Worm (Caenorhabditis elegans) whole organism, L1 larva: ENCODE data around the gene R05D3.8.

ENCODE experiments used
- C04F5.9 ChIP-seq: sonication (generic microtip); optimal IDR thresholded peaks from 2 replicates; lab custom pipeline; 2016; ENCODE audit warnings: missing genetic modification characterization, missing compliant biosample characterization
- C16A3.4 ChIP-seq: fragments of 150-350 bp; optimal IDR thresholded peaks from 2 replicates; lab custom pipeline; 2014; ENCODE audit warnings: missing biosample characterization, missing genetic modification characterization
- C34B4.2 ChIP-seq: sonication (generic microtip); optimal IDR thresholded peaks from 2 replicates; lab custom pipeline; 2017; ENCODE audit warnings: mild to moderate bottlenecking, missing genetic modification characterization, missing compliant biosample characterization
- F16B12.6 ChIP-seq: fragments of 150-350 bp; optimal IDR thresholded peaks from 2 replicates; lab custom pipeline; 2014; ENCODE audit warnings: missing biosample characterization, missing genetic modification characterization
- alr-1 ChIP-seq: fragments of 200-800 bp; sonication (Bioruptor generic); optimal IDR thresholded peaks from 2 replicates; lab custom pipeline; 2018; ENCODE audit warnings: borderline replicate concordance, mild to moderate bottlenecking, missing genetic modification characterization, missing compliant biosample characterization
- aly-2 ChIP-seq: fragments of 150-350 bp; optimal IDR thresholded peaks from 2 replicates; lab custom pipeline; 2014; ENCODE audit warnings: missing biosample characterization, missing genetic modification characterization
- blmp-1 ChIP-seq: fragments of 150-350 bp; optimal IDR thresholded peaks from 2 replicates; lab custom pipeline; 2014; ENCODE audit warnings: missing biosample characterization, missing genetic modification characterization
- ceh-8 ChIP-seq: fragments of 200-800 bp; sonication (Bioruptor generic); optimal IDR thresholded peaks from 2 replicates; lab custom pipeline; 2018; ENCODE audit warnings: mild to moderate bottlenecking, missing genetic modification characterization, moderate library complexity, missing compliant biosample characterization
- ceh-82 ChIP-seq, 3 experiments: fragments of 150-350 bp in 1 of 3; sonication (generic microtip) in 2 of 3; optimal IDR thresholded peaks; 2 replicates each; lab custom pipeline; 2014 to 2017; ENCODE audit warnings: missing biosample characterization in 3 of 3, missing genetic modification characterization in 3 of 3
- ceh-90 ChIP-seq: sonication (generic microtip); optimal IDR thresholded peaks from 2 replicates; lab custom pipeline; 2016; ENCODE audit warnings: missing genetic modification characterization, missing compliant biosample characterization
- ces-1 ChIP-seq: fragments of 150-350 bp; optimal IDR thresholded peaks from 2 replicates; lab custom pipeline; 2014; ENCODE audit warnings: missing biosample characterization, missing genetic modification reagents, missing genetic modification characterization
- dpl-1 ChIP-seq, 3 experiments: fragments of 150-350 bp in 2 of 3; sonication (generic microtip) in 1 of 3; optimal IDR thresholded peaks; 2 replicates each; lab custom pipeline; 2014 to 2017; ENCODE audit warnings: missing biosample characterization in 3 of 3, missing genetic modification characterization in 3 of 3, missing genetic modification reagents in 3 of 3
- dsc-1 ChIP-seq: sonication (generic microtip); optimal IDR thresholded peaks from 2 replicates; lab custom pipeline; 2016; ENCODE audit warnings: mild to moderate bottlenecking, missing genetic modification characterization, missing compliant biosample characterization
- efl-1 ChIP-seq, 4 experiments: fragments of 150-350 bp; optimal IDR thresholded peaks in 3 of 4; peaks in 1 of 4; 1 replicate in 1 of 4; 2 replicates in 3 of 4; lab custom pipeline; 2014; ENCODE audit warnings: missing biosample characterization in 2 of 4, missing genetic modification characterization in 2 of 4, missing genetic modification reagents in 2 of 4
- efl-3 ChIP-seq: fragments of 200-800 bp; sonication (Bioruptor generic); optimal IDR thresholded peaks from 2 replicates; lab custom pipeline; 2018; ENCODE audit warnings: mild to moderate bottlenecking, missing genetic modification characterization, missing compliant biosample characterization
- egl-13 ChIP-seq: sonication (generic microtip); optimal IDR thresholded peaks from 2 replicates; lab custom pipeline; 2016; ENCODE audit warnings: missing genotype, missing genetic modification reagents, missing genetic modification characterization, missing compliant biosample characterization
- elt-2 ChIP-seq: sonication (generic microtip); optimal IDR thresholded peaks from 2 replicates; lab custom pipeline; 2016; ENCODE audit warnings: missing genetic modification characterization, mild to moderate bottlenecking, inconsistent platforms, missing compliant biosample characterization, missing genetic modification reagents
- ets-5 ChIP-seq: fragments of 200-800 bp; sonication (Bioruptor generic); IDR thresholded peaks from 2 replicates; pipeline ENCODE4 v1.3.6; 2022; ENCODE audit warnings: missing genetic modification characterization, missing compliant biosample characterization
- fkh-4 ChIP-seq: sonication (generic microtip); optimal IDR thresholded peaks from 2 replicates; lab custom pipeline; 2016; ENCODE audit warnings: missing compliant biosample characterization, missing genetic modification characterization, borderline replicate concordance
- hlh-17 ChIP-seq: fragments of 200-800 bp; sonication (Bioruptor generic); optimal IDR thresholded peaks from 2 replicates; lab custom pipeline; 2018; ENCODE audit warnings: missing genetic modification characterization, mild to moderate bottlenecking, missing compliant biosample characterization, moderate library complexity, borderline replicate concordance
- hpl-2 ChIP-seq: fragments of 150-350 bp; optimal IDR thresholded peaks from 2 replicates; lab custom pipeline; 2014; ENCODE audit warnings: missing biosample characterization, missing genetic modification reagents, missing genetic modification characterization
- irx-1 ChIP-seq: sonication (generic microtip); optimal IDR thresholded peaks from 2 replicates; lab custom pipeline; 2016; ENCODE audit warnings: missing genetic modification characterization, missing compliant biosample characterization
- lin-15B ChIP-seq: fragments of 150-350 bp; sonication (generic microtip); optimal IDR thresholded peaks from 3 replicates; lab custom pipeline; 2014; ENCODE audit warnings: missing biosample characterization, missing genetic modification characterization
- lin-35 ChIP-seq, 2 experiments: fragments of 150-350 bp; optimal IDR thresholded peaks; 2 replicates each; lab custom pipeline; 2014; ENCODE audit warnings: missing biosample characterization in 2 of 2, missing genetic modification characterization in 2 of 2, missing genetic modification reagents in 2 of 2
- lir-3 ChIP-seq: sonication (generic microtip); optimal IDR thresholded peaks from 2 replicates; lab custom pipeline; 2016; ENCODE audit warnings: mild to moderate bottlenecking, missing genetic modification characterization, moderate library complexity, missing compliant biosample characterization; ENCODE audit not compliant: poor library complexity
- mab-9 ChIP-seq: fragments of 200-800 bp; sonication (Bioruptor generic); IDR thresholded peaks from 2 replicates; pipeline ENCODE4 v1.3.6; 2022; ENCODE audit warnings: missing genetic modification reagents, missing genetic modification characterization, missing compliant biosample characterization
- mdl-1 ChIP-seq, 2 experiments: fragments of 150-350 bp; optimal IDR thresholded peaks; 2 replicates each; lab custom pipeline; 2014 to 2017; ENCODE audit warnings: missing biosample characterization in 2 of 2, missing genetic modification characterization in 2 of 2, inconsistent platforms in 1 of 2
- mef-2 ChIP-seq: fragments of 150-350 bp; optimal IDR thresholded peaks from 2 replicates; lab custom pipeline; 2014; ENCODE audit warnings: missing biosample characterization, missing genetic modification characterization
- mep-1 ChIP-seq: fragments of 150-350 bp; optimal IDR thresholded peaks from 2 replicates; lab custom pipeline; 2014; ENCODE audit warnings: missing biosample characterization, missing genetic modification characterization
- nhr-47 ChIP-seq: sonication (generic microtip); optimal IDR thresholded peaks from 2 replicates; lab custom pipeline; 2016; ENCODE audit warnings: mild to moderate bottlenecking, missing genetic modification characterization, moderate library complexity, missing compliant biosample characterization
- nhr-85 ChIP-seq: sonication (generic microtip); peaks from one replicate; lab custom pipeline; 2016; ENCODE audit warnings: missing genetic modification characterization, inconsistent platforms, missing compliant biosample characterization
- pag-3 ChIP-seq: sonication (generic microtip); optimal IDR thresholded peaks from 2 replicates; lab custom pipeline; 2017; ENCODE audit warnings: missing genetic modification characterization, mild to moderate bottlenecking, missing compliant biosample characterization, antibody characterized with exemption, borderline replicate concordance; ENCODE audit not compliant: insufficient read depth
- pqm-1 ChIP-seq: sonication (generic microtip); optimal IDR thresholded peaks from 3 replicates; lab custom pipeline; 2017; ENCODE audit warnings: missing biosample characterization, missing genetic modification characterization
- skn-1 ChIP-seq: fragments of 150-350 bp; optimal IDR thresholded peaks from 2 replicates; lab custom pipeline; 2014; ENCODE audit warnings: missing biosample characterization, missing genetic modification characterization
- sptf-1 ChIP-seq: fragments of 150-350 bp; optimal IDR thresholded peaks from 2 replicates; lab custom pipeline; 2014; ENCODE audit warnings: missing biosample characterization, missing genetic modification characterization
- unc-130 ChIP-seq: fragments of 150-350 bp; optimal IDR thresholded peaks from 2 replicates; lab custom pipeline; 2017; ENCODE audit warnings: missing biosample characterization, missing genetic modification characterization, inconsistent platforms
- unc-86 ChIP-seq: sonication (generic microtip); optimal IDR thresholded peaks from 2 replicates; lab custom pipeline; 2016; ENCODE audit warnings: missing genetic modification characterization, missing compliant biosample characterization
- xbp-1 ChIP-seq: sonication (generic microtip); optimal IDR thresholded peaks from 2 replicates; lab custom pipeline; 2016; ENCODE audit warnings: missing genetic modification characterization, missing compliant biosample characterization
- zag-1 ChIP-seq: fragments of 150-350 bp; optimal IDR thresholded peaks from 2 replicates; lab custom pipeline; 2014; ENCODE audit warnings: missing biosample characterization, missing genetic modification characterization
- zip-4 ChIP-seq: fragments of 200-800 bp; sonication (Bioruptor generic); optimal IDR thresholded peaks from 2 replicates; lab custom pipeline; 2018; ENCODE audit warnings: mild to moderate bottlenecking, missing genetic modification characterization, moderate library complexity, missing compliant biosample characterization
- ztf-11 ChIP-seq, 2 experiments: sonication (generic microtip); optimal IDR thresholded peaks; 2 replicates each; lab custom pipeline; 2016 to 2017; ENCODE audit warnings: missing genetic modification characterization in 2 of 2, missing biosample characterization in 1 of 2, missing compliant biosample characterization in 1 of 2

The R05D3.8 gene

DNA sequence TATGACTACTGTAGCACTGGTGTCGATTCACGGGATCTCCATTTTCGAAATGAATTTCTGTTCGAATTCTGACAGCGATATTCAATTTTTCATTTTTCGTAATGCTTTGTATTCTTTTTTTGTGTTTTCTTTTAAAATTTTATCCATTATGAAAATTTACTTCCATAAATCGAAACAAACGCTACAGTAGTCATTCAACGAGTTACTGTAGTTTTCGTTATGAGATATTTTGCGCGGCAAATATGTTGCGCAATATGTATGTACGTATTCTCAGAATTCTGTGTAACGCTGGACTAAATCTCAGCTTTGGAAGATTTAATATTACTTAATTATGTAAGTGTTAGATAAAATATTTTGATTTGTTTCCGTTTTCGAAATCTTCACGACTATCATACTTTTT lies 11.0 kb upstream of the R05D3.8 start:
- no peak for TF ChIP-seq efl-1 (optimal IDR thresholded peaks at IDR 0.05; lab: Kevin White, UChicago)
- TF ChIP-seq efl-1 (GFP tag; optimal IDR thresholded peaks at IDR 0.05 in 1 of 2; lab: Kevin White, UChicago) = peak in 1 of 2 experiments; percentile 17
- TF ChIP-seq mdl-1 (tag; optimal IDR thresholded peaks at IDR 0.05; lab: Kevin White, UChicago) = no peak
- TF ChIP-seq, all 84 proteins: peak for 1

DNA sequence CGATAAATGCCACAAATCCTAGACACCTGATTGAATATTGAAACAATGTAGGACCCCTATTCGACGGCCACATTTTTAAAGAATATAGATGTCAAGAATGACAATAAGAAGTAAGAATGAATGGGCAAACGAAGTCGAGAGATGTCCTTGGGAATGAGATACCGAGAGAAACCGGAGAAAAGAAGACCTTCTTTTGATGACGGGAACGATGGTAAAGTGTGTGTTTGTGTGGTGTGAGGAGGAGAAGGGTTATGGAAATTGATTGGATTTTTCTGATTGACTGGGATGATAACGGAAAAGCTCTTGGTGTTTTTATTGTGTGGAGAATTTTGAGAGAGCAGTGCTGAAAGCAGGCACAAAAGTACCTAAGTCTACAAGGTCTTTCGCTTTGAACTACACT lies 10.5 kb upstream of the R05D3.8 start, which contains the start of gene R05D3.9:
TSS of gene R05D3.9 (minus strand) at position 101 of the 400 bp plus-strand sequence.
- TF ChIP-seq nhr-85 (tag; lab: Kevin White, UChicago) (peak; percentile 46), efl-1 (optimal IDR thresholded peaks at IDR 0.05; lab: Kevin White, UChicago) (no peak), efl-1 (GFP tag; optimal IDR thresholded peaks at IDR 0.05 in 1 of 2; lab: Kevin White, UChicago) (peak in 1 of 2 experiments; percentile 6), mef-2 (tag; lab: Kevin White, UChicago) (no peak), mep-1 (tag; lab: Kevin White, UChicago) (peak; percentile 49), blmp-1 (tag; lab: Kevin White, UChicago) (peak; percentile 35)

DNA sequence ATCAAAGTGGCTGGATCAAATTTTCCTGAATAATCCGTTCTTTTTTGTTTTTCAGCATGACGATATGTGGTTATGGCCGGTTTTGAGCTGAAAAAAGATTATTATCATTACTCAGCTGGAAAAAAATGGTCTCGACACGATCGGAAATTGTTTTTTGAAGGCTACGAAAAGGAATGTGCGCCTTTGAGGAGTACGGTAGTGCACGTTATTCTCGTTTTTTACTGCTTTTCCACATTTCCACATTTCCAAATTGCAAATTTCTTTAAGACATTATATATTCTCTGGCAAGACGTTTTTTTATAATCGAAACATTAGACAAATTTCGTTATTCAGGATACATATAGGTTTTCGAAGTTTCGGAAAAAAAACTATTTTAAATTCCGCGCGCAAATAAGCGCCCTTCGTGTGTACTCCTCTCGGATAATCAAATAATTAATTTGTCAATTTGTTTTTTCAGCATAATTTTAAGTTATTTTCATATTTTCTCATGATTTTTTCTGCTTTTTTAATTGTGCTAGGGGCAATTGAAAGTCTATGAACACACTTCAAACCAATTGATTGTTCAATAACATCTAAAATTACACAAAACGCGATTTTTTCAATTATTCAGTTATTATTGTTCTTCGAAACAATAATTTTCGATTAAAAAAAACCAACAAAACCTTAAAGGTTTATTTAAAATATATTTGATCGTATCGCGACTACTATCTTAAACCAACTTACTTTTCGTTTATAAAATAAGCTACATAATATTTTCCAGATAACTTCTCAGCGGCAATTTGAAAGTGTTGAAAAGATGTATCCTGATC lies 5.3 kb upstream of the R05D3.8 start, which contains the start of gene R05D3.3:
TSS of gene R05D3.3 (plus strand) at position 759 of the 809 bp plus-strand sequence.
- TF ChIP-seq lir-3 (tag; lab: Kevin White, UChicago) = no peak
- TF ChIP-seq ceh-8 (GFP tag; lab: Kevin White, UChicago) = no peak
- TF ChIP-seq efl-1 (optimal IDR thresholded peaks at IDR 0.05; lab: Kevin White, UChicago) = peak in 1 of 2 experiments; percentile 29
- peak; percentile 33 to 93 for TF ChIP-seq efl-1 (GFP tag; optimal IDR thresholded peaks at IDR 0.05 in 1 of 2; lab: Kevin White, UChicago)
- no peak for TF ChIP-seq aly-2 (tag; lab: Kevin White, UChicago)
- TF ChIP-seq dpl-1 (GFP tag; optimal IDR thresholded peaks at IDR 0.05; lab: Kevin White, UChicago) = peak in 2 of 3 experiments; percentile 4 to 36
- TF ChIP-seq lin-35 (GFP tag; optimal IDR thresholded peaks at IDR 0.05; lab: Kevin White, UChicago) = peak in 1 of 2 experiments; percentile 62
- no peak for TF ChIP-seq elt-2 (tag; lab: Kevin White, UChicago)

DNA sequence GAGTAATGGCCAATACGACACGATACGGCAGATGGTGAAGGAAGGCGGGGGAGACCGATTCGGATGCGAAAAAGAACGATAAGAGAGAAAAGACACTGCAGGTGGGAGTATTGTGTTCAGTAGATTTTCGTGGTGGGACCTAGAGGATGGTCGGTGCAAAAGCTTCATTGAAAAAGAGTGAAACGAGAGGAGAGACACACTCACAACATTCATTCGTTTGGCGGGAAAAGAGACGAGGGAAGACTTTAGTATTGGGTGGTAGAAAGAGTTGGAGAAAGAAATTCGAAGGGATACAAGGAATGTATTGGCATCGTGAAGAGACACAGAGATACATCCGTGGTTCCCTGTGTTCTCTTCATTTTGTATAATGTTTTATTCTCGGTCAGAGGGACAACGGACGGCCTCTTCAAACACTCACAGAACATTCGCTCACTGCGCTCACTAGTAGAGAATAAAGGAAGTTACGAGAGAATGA lies 1.7 kb downstream of the R05D3.8 start:
- TF ChIP-seq C16A3.4 = peak; percentile 69
- peak; percentile 69 for TF ChIP-seq unc-86
- TF ChIP-seq F16B12.6 = peak; percentile 16
- peak; percentile 69 for TF ChIP-seq nhr-47 (tag; lab: Kevin White, UChicago)
- peak; percentile 2 for TF ChIP-seq elt-2 (tag; lab: Kevin White, UChicago)
- TF ChIP-seq pqm-1 = no peak
- no peak for TF ChIP-seq hpl-2 (GFP tag; lab: Kevin White, UChicago)
- TF ChIP-seq dsc-1 = peak; percentile 58
- no peak for TF ChIP-seq fkh-4 (tag; lab: Kevin White, UChicago)
- peak; percentile 19 for TF ChIP-seq skn-1
- TF ChIP-seq mab-9 = no peak
- TF ChIP-seq irx-1 (tag; lab: Kevin White, UChicago) = peak; percentile 53
- TF ChIP-seq hlh-17 (GFP tag; lab: Kevin White, UChicago) = no peak
- no peak for TF ChIP-seq ces-1 (GFP tag; lab: Kevin White, UChicago)
- peak; percentile 46 for TF ChIP-seq lin-15B (tag; lab: Kevin White, UChicago)
- no peak for TF ChIP-seq egl-13
- TF ChIP-seq zip-4 = peak; percentile 10
- TF ChIP-seq ets-5 (GFP tag; lab: Robert Waterston, UW) = no peak
- TF ChIP-seq alr-1 (tag; lab: Kevin White, UChicago) = no peak
- TF ChIP-seq C34B4.2 = no peak
- TF ChIP-seq unc-130 (tag; lab: Kevin White, UChicago) = peak; percentile 42
- TF ChIP-seq ceh-90 (tag; lab: Kevin White, UChicago) = no peak
- TF ChIP-seq xbp-1 (tag; lab: Kevin White, UChicago) = peak; percentile 57
- peak; percentile 3 for TF ChIP-seq zag-1 (tag; lab: Kevin White, UChicago)
- peak; percentile 84 for TF ChIP-seq nhr-85 (tag; lab: Kevin White, UChicago)
- TF ChIP-seq C04F5.9 (tag; lab: Kevin White, UChicago) = peak; percentile 39
- peak; percentile 10 for TF ChIP-seq ceh-8 (GFP tag; lab: Kevin White, UChicago)
- peak; percentile 15 to 61 (median 54) for TF ChIP-seq ceh-82 (tag; optimal IDR thresholded peaks at IDR 0.05; lab: Kevin White, UChicago)
- TF ChIP-seq sptf-1 (tag; lab: Kevin White, UChicago) = no peak
- TF ChIP-seq ztf-11 (tag; optimal IDR thresholded peaks at IDR 0.05; lab: Kevin White, UChicago) = peak in 1 of 2 experiments; percentile 56
- no peak for TF ChIP-seq pag-3
- TF ChIP-seq mdl-1 (tag; optimal IDR thresholded peaks at IDR 0.05; lab: Kevin White, UChicago) = peak in 1 of 2 experiments; percentile 51
- no peak for TF ChIP-seq efl-3 (GFP tag; lab: Kevin White, UChicago)
